Fruit fly (Drosophila melanogaster): ENCODE data around the gene aus.
A peak's percentile ranks its signal among the peaks of the same experiment; 100 is the strongest.

The aus gene

dm6 chr3R:21270609-21271143 lies 78.7 kb downstream of the aus start:
- TF ChIP-seq CG12299 (tag; optimal IDR thresholded peaks at IDR 0.05), result no peak
- TF ChIP-seq disco-r (GFP tag; optimal IDR thresholded peaks at IDR 0.05), result no peak
- TF ChIP-seq crp (GFP tag; optimal IDR thresholded peaks at IDR 0.05), result no peak
- TF ChIP-seq Med (GFP tag), result peak; percentile 56
- TF ChIP-seq aop (GFP tag; IDR thresholded peaks at IDR 0.05), result no peak
- no peak for TF ChIP-seq zen (tag; optimal IDR thresholded peaks at IDR 0.05)
- no peak for TF ChIP-seq MTF-1 (GFP tag; optimal IDR thresholded peaks at IDR 0.05; ENCODE audit: borderline replicate concordance)
- TF ChIP-seq cato (GFP tag; optimal IDR thresholded peaks at IDR 0.05; ENCODE audit: borderline replicate concordance), result no peak
- TF ChIP-seq Awh (GFP tag; IDR thresholded peaks at IDR 0.05), result no peak
- peak; percentile 72 for TF ChIP-seq Ets65A (GFP tag)
- no peak for TF ChIP-seq Neu2 (GFP tag; optimal IDR thresholded peaks at IDR 0.05; ENCODE audit: borderline replicate concordance)

DNA sequence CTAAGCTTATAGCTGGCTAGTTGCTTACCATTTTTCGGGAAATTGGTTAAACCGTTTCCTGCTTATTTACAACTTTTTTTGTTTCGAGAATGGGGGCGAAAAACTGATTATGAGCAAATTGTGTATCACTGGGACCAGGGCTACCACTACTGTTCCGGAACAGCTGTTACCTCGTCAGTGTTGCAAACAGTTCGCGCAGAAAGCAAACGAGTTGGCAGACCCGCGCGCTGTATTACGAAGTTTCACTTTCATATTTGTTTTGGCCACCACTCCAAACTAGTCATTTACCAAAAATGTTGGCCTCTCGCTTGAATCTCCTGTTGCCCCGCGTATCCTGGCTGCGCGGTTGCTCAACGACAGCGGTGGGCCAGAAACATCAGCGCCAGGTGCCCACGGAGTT lies 79.5 kb downstream of the aus start, which contains the start of the genes AP-2sigma and Idi:
AP-2sigma (minus strand) TSS at position 153 of the 400 bp plus-strand sequence.
Idi (plus strand) TSS at position 204 of the 400 bp plus-strand sequence.
- TF ChIP-seq Atf-2 (GFP tag; optimal IDR thresholded peaks at IDR 0.05), result no peak
- TF ChIP-seq CG31224 (GFP tag; IDR thresholded peaks at IDR 0.05), result no peak
- TF ChIP-seq grn (GFP tag; optimal IDR thresholded peaks at IDR 0.05), result no peak
- TF ChIP-seq klu (GFP tag; IDR thresholded peaks at IDR 0.05), result no peak
- TF ChIP-seq Dip2 (GFP tag; IDR thresholded peaks at IDR 0.05), result no peak
- TF ChIP-seq MESR4 (GFP tag; optimal IDR thresholded peaks at IDR 0.05), result peak; percentile 83
- no peak for TF ChIP-seq CG8359 (GFP tag; optimal IDR thresholded peaks at IDR 0.05; ENCODE audit: borderline replicate concordance)
- no peak for TF ChIP-seq HHEX (GFP tag; optimal IDR thresholded peaks at IDR 0.05)
- TF ChIP-seq NFAT (GFP tag; IDR thresholded peaks at IDR 0.05), result no peak; the same call in 1 of the 2 replicates
- TF ChIP-seq unc-4 (GFP tag; IDR thresholded peaks at IDR 0.05; ENCODE audit: partially characterized antibody), result no peak
- TF ChIP-seq peb (GFP tag; IDR thresholded peaks at IDR 0.05), result no peak
- no peak for TF ChIP-seq CG12744 (GFP tag; optimal IDR thresholded peaks at IDR 0.05)
- TF ChIP-seq CG11560 (tag; IDR thresholded peaks at IDR 0.05), result no peak
- no peak for TF ChIP-seq CG18476 (GFP tag; optimal IDR thresholded peaks at IDR 0.05)
- TF ChIP-seq sna (GFP tag; IDR thresholded peaks at IDR 0.05; ENCODE audit: partially characterized antibody), result no peak
- no peak for TF ChIP-seq schlank (tag; optimal IDR thresholded peaks at IDR 0.05)
- no peak for TF ChIP-seq CG14667 (GFP tag; IDR thresholded peaks at IDR 0.05)
- no peak for TF ChIP-seq Jarid2 (GFP tag; optimal IDR thresholded peaks at IDR 0.05)
- peak; percentile 17 for TF ChIP-seq CG12391 (tag; optimal IDR thresholded peaks at IDR 0.05)
- TF ChIP-seq chif (GFP tag; optimal IDR thresholded peaks at IDR 0.05), result no peak
- TF ChIP-seq CG17612 (GFP tag; IDR thresholded peaks at IDR 0.05), result no peak
- TF ChIP-seq CG14014 (GFP tag; IDR thresholded peaks at IDR 0.05), result 0 out of 2 replicates have a peak, but pooled peaks have one; percentile 24
- TF ChIP-seq Sox100B (GFP tag; optimal IDR thresholded peaks at IDR 0.05), result no peak
- TF ChIP-seq gce (GFP tag; IDR thresholded peaks at IDR 0.05), result no peak
- no peak for TF ChIP-seq CG16815 (GFP tag; optimal IDR thresholded peaks at IDR 0.05)
- no peak for TF ChIP-seq CG7556 (GFP tag; optimal IDR thresholded peaks at IDR 0.05)
- no peak for TF ChIP-seq tll (GFP tag; optimal IDR thresholded peaks at IDR 0.05)
- TF ChIP-seq CG13287 (GFP tag; IDR thresholded peaks at IDR 0.05; ENCODE audit: partially characterized antibody), result peak; percentile 51; the same call in 1 of the 2 replicates
- no peak for TF ChIP-seq toy (GFP tag; IDR thresholded peaks at IDR 0.05)
- TF ChIP-seq D19A (tag; optimal IDR thresholded peaks at IDR 0.05), result no peak
- TF ChIP-seq CG32532 (GFP tag; IDR thresholded peaks at IDR 0.05), result no peak
- TF ChIP-seq Hsf (GFP tag; optimal IDR thresholded peaks at IDR 0.05), result no peak
- no peak for TF ChIP-seq kay (GFP tag; optimal IDR thresholded peaks at IDR 0.05)
- TF ChIP-seq Mad (GFP tag; optimal IDR thresholded peaks at IDR 0.05), result no peak
- TF ChIP-seq hb (GFP tag; IDR thresholded peaks at IDR 0.05; ENCODE audit: partially characterized antibody), result no peak
- TF ChIP-seq Ravus (GFP tag; IDR thresholded peaks at IDR 0.05), result no peak
- TF ChIP-seq CG17829 (tag; optimal IDR thresholded peaks at IDR 0.05), result peak; percentile 44
- peak; percentile 14 for TF ChIP-seq maf-S (GFP tag; optimal IDR thresholded peaks at IDR 0.05)
- TF ChIP-seq CG18599 (GFP tag; optimal IDR thresholded peaks at IDR 0.05), result no peak

All from whole organism, embryonic.